Worm (Caenorhabditis elegans): ENCODE data around the gene M60.6.
A peak's percentile ranks its signal among the peaks of the same experiment; 100 is the strongest.

M60.6 gene

ce11 chrX:8268083-8268482 is 15.8 kb upstream of the M60.6 start:
- no peak for TF ChIP-seq ceh-24 (tag; optimal IDR thresholded peaks at IDR 0.05)
- TF ChIP-seq ceh-18 (tag; optimal IDR thresholded peaks at IDR 0.05), result no peak
- TF ChIP-seq ceh-45 (GFP tag; IDR thresholded peaks at IDR 0.05), result no peak
- no peak for TF ChIP-seq syd-9 (tag; optimal IDR thresholded peaks at IDR 0.05)
- TF ChIP-seq ref-2 (tag; optimal IDR thresholded peaks at IDR 0.05), result no peak
- no peak for TF ChIP-seq npax-4 (tag; optimal IDR thresholded peaks at IDR 0.05)
- TF ChIP-seq ceh-30 (tag; optimal IDR thresholded peaks at IDR 0.05), result no peak
- no peak for TF ChIP-seq ama-1 (optimal IDR thresholded peaks at IDR 0.05)
- TF ChIP-seq lin-11 (tag; optimal IDR thresholded peaks at IDR 0.05), result no peak
- no peak for TF ChIP-seq fax-1 (tag; optimal IDR thresholded peaks at IDR 0.05)
- peak; percentile 14 for TF ChIP-seq ceh-31 (tag; optimal IDR thresholded peaks at IDR 0.05)
- TF ChIP-seq hlh-13 (GFP tag; optimal IDR thresholded peaks at IDR 0.05), result no peak
- peak; percentile 54 for TF ChIP-seq unc-42 (tag; optimal IDR thresholded peaks at IDR 0.05)

DNA sequence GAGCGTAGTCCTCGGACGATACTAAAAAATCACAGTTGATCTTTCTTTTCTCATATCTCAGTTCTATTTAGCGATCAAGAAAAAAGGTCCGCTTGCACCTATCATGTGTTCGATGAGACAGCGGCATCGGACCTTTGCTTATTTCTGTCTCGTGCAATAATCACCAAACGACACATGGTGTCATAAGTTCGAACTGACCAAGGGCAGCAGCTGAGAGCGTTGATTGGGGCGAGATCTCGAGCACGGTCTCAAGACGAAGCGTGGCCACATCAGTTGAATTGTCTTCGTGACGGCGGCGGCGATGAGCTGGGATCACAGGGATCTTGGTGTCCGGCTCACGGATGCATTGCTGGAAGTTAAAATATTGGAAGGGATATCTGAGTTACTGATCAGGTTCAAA is 10.5 kb upstream of the M60.6 start:
- TF ChIP-seq ceh-24 (tag; optimal IDR thresholded peaks at IDR 0.05), result no peak
- no peak for TF ChIP-seq tbx-2 (tag; optimal IDR thresholded peaks at IDR 0.05)
- no peak for TF ChIP-seq C38D4.7 (GFP tag; optimal IDR thresholded peaks at IDR 0.05)
- no peak for TF ChIP-seq gmeb-2 (tag; optimal IDR thresholded peaks at IDR 0.05)
- TF ChIP-seq pha-4 (tag; optimal IDR thresholded peaks at IDR 0.05), result no peak
- TF ChIP-seq nhr-11 (tag; optimal IDR thresholded peaks at IDR 0.05), result no peak
- no peak for TF ChIP-seq unc-55 (GFP tag; optimal IDR thresholded peaks at IDR 0.05)
- no peak for TF ChIP-seq zip-5 (tag; optimal IDR thresholded peaks at IDR 0.05)
- no peak for TF ChIP-seq Y22D7AL.16 (tag; optimal IDR thresholded peaks at IDR 0.05)
- no peak for TF ChIP-seq ceh-34 (tag; optimal IDR thresholded peaks at IDR 0.05)
- TF ChIP-seq hlh-6 (tag; optimal IDR thresholded peaks at IDR 0.05), result no peak
- no peak for TF ChIP-seq ref-2 (tag; optimal IDR thresholded peaks at IDR 0.05)
- TF ChIP-seq syd-9 (tag; optimal IDR thresholded peaks at IDR 0.05), result no peak
- TF ChIP-seq C08G9.2 (tag; optimal IDR thresholded peaks at IDR 0.05), result no peak
- TF ChIP-seq ceh-22 (tag; optimal IDR thresholded peaks at IDR 0.05), result no peak
- TF ChIP-seq ceh-18 (tag; optimal IDR thresholded peaks at IDR 0.05), result no peak
- no peak for TF ChIP-seq ets-4 (tag; optimal IDR thresholded peaks at IDR 0.05)
- no peak for TF ChIP-seq ceh-30 (tag; optimal IDR thresholded peaks at IDR 0.05)
- TF ChIP-seq F13H6.1 (tag; optimal IDR thresholded peaks at IDR 0.05), result no peak
- no peak for TF ChIP-seq madf-2 (tag; optimal IDR thresholded peaks at IDR 0.05)

ce11 chrX:8261125-8261684 is 8.9 kb upstream of the M60.6 start, which contains the start of gene M60.7:
TSS of gene M60.7 (minus strand) at chrX:8261175.
- TF ChIP-seq ceh-6 (GFP tag; optimal IDR thresholded peaks at IDR 0.05), result no peak
- no peak for TF ChIP-seq unc-42 (tag; optimal IDR thresholded peaks at IDR 0.05)
- no peak for TF ChIP-seq K09A11.1 (tag; optimal IDR thresholded peaks at IDR 0.05; ENCODE audit: insufficient read depth)
- TF ChIP-seq unc-3 (GFP tag; conservative IDR thresholded peaks at IDR 0.05), result no peak
- TF ChIP-seq unc-3 (tag; optimal IDR thresholded peaks at IDR 0.05), result no peak
- TF ChIP-seq ceh-9 (tag; optimal IDR thresholded peaks at IDR 0.05), result no peak
- TF ChIP-seq odd-2 (tag; optimal IDR thresholded peaks at IDR 0.05), result no peak
- TF ChIP-seq ceh-34 (tag; optimal IDR thresholded peaks at IDR 0.05), result no peak
- no peak for TF ChIP-seq T23F11.4 (GFP tag; optimal IDR thresholded peaks at IDR 0.05)

- TF ChIP-seq hlh-13 (GFP tag; optimal IDR thresholded peaks at IDR 0.05) (no peak), pqm-1 (tag; optimal IDR thresholded peaks at IDR 0.05) (no peak), zip-5 (tag; optimal IDR thresholded peaks at IDR 0.05) (no peak), lin-11 (tag; optimal IDR thresholded peaks at IDR 0.05) (no peak), ceh-45 (GFP tag; IDR thresholded peaks at IDR 0.05) (no peak), unc-3 (GFP tag; conservative IDR thresholded peaks at IDR 0.05) (no peak), unc-3 (tag; optimal IDR thresholded peaks at IDR 0.05) (no peak), che-1 (tag; optimal IDR thresholded peaks at IDR 0.05) (no peak), fkh-10 (GFP tag; optimal IDR thresholded peaks at IDR 0.05) (no peak), unc-55 (GFP tag; optimal IDR thresholded peaks at IDR 0.05) (no peak)
Observed at ce11 chrX:8257687-8258086, 5.4 kb upstream of the M60.6 start.
